Worm (Caenorhabditis elegans): ENCODE data around the gene sre-11.

DNA sequence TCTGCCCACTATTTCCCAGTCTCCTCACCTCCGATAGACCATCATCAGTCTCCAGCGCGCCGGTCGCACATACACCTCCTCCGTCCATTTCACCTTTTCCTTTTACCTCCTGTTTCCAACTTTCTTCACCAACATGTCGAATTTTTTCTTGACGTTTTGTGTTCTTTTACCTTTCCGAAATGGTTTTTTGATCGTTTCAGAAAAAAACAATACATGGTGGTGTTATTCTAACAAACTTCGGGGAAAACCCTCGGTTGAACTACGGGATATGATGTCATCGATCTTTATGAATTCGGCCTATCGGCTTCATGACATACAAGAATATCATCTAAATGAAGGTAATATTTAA is 44.9 kb upstream of the sre-11 start, which contains the start of gene Y97E10C.1:
- TF ChIP-seq him-1 (tag; optimal IDR thresholded peaks at IDR 0.05), result no peak
- no peak for TF ChIP-seq W03F9.2 (tag; optimal IDR thresholded peaks at IDR 0.05)

All from whole organism, L4/young adult.